Worm (Caenorhabditis elegans): ENCODE data around the gene kin-16.

DNA sequence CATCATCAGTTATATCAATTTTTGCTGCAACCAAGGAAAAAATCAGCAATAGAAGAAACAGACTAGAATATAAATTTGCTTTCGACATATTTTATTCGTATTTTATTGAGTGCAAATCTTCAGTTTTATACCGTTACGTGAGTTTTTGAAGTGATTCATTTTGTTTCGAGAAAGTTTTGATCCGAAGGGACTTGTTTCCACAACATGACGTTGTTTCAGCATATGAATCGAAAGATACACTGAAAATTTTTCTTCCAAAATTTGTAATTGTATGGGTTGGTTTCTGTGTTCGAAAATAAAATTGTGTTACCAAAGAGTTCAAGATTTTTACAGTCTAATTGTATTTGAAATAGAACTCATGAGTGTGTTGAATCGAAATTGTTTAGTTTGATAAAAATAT lies 44.1 kb upstream of the kin-16 start, which contains the start of gene T19H5.7:
- TF ChIP-seq elt-1 (tag; optimal IDR thresholded peaks at IDR 0.05; ENCODE audit: borderline replicate concordance, insufficient read depth) = no peak
- TF ChIP-seq nhr-28 (tag; optimal IDR thresholded peaks at IDR 0.05) = no peak
- no peak for TF ChIP-seq unc-39 (tag; optimal IDR thresholded peaks at IDR 0.05)
- TF ChIP-seq blmp-1 (tag; optimal IDR thresholded peaks at IDR 0.05) = no peak
- TF ChIP-seq lin-13 (tag; optimal IDR thresholded peaks at IDR 0.05) = no peak
- no peak for TF ChIP-seq sem-2 (GFP tag; optimal IDR thresholded peaks at IDR 0.05)
- TF ChIP-seq ceh-39 (tag; optimal IDR thresholded peaks at IDR 0.05) = no peak
- no peak for TF ChIP-seq hlh-1 (tag; optimal IDR thresholded peaks at IDR 0.05)
- no peak for TF ChIP-seq unc-62 (GFP tag; optimal IDR thresholded peaks at IDR 0.05)
- TF ChIP-seq ceh-83 (GFP tag; optimal IDR thresholded peaks at IDR 0.05) = no peak

Data from whole organism, mixed stage, embryonic.